Worm (Caenorhabditis elegans) whole organism, L4 larva: ENCODE measurements around the gene gtl-1.

Experiments
- F10B5.3 ChIP-seq: sonication (generic microtip); optimal IDR thresholded peaks from 2 replicates; lab custom pipeline; 2016; ENCODE audit warnings: mild to moderate bottlenecking, missing genetic modification characterization, missing compliant biosample characterization
- F37D6.2 ChIP-seq: sonication (generic microtip); optimal IDR thresholded peaks from 2 replicates; lab custom pipeline; 2016; ENCODE audit warnings: mild to moderate bottlenecking, missing genetic modification characterization, missing compliant biosample characterization
- Y105C5A.15 ChIP-seq: fragments of 200-800 bp; sonication (Bioruptor generic); IDR thresholded peaks from 2 replicates; pipeline ENCODE4 v1.3.6; 2022; ENCODE audit warnings: missing genetic modification characterization, missing compliant biosample characterization
- Y75B8A.6 ChIP-seq: fragments of 200-800 bp; sonication (Bioruptor generic); IDR thresholded peaks from 2 replicates; pipeline ENCODE4 v1.3.6; 2022; ENCODE audit warnings: missing genetic modification reagents, missing genetic modification characterization, missing compliant biosample characterization
- ZK546.5 ChIP-seq, 2 experiments: sonication (generic microtip); optimal IDR thresholded peaks; 2 replicates each; lab custom pipeline; 2017; ENCODE audit warnings: missing biosample characterization in 2 of 2, missing genetic modification characterization in 2 of 2
- aha-1 ChIP-seq: fragments of 150-350 bp; peaks from one replicate; lab custom pipeline; 2014; ENCODE audit warnings: missing biosample characterization, missing genetic modification characterization
- ama-1 ChIP-seq: fragments of 150-350 bp; optimal IDR thresholded peaks from 2 replicates; lab custom pipeline; 2014; ENCODE audit warnings: inconsistent platforms, mixed read lengths
- arid-1 ChIP-seq: fragments of 200-800 bp; sonication (Bioruptor generic); conservative IDR thresholded peaks from 2 replicates; pipeline ENCODE4 v1.3.6; 2022; ENCODE audit warnings: missing genetic modification reagents, missing genetic modification characterization, missing compliant biosample characterization
- ceh-28 ChIP-seq: fragments of 150-350 bp; optimal IDR thresholded peaks from 2 replicates; lab custom pipeline; 2014; ENCODE audit warnings: missing biosample characterization, missing genetic modification reagents, missing genetic modification characterization
- ceh-32 ChIP-seq: sonication (generic microtip); optimal IDR thresholded peaks from 2 replicates; lab custom pipeline; 2016; ENCODE audit warnings: mild to moderate bottlenecking, missing genetic modification characterization, missing compliant biosample characterization; ENCODE audit not compliant: poor library complexity
- ceh-44 ChIP-seq: fragments of 200-800 bp; sonication (Bioruptor generic); IDR thresholded peaks from 2 replicates; pipeline ENCODE4 v1.3.6; 2022; ENCODE audit warnings: missing genetic modification reagents, missing genetic modification characterization, missing compliant biosample characterization
- ceh-82 ChIP-seq: sonication (generic microtip); optimal IDR thresholded peaks from 2 replicates; lab custom pipeline; 2017; ENCODE audit warnings: missing biosample characterization, missing genetic modification characterization
- daf-12 ChIP-seq: fragments of 150-350 bp; optimal IDR thresholded peaks from 2 replicates; lab custom pipeline; 2014; ENCODE audit warnings: missing biosample characterization, missing genetic modification reagents, missing genetic modification characterization
- daf-19 ChIP-seq: fragments of 200-800 bp; sonication (Bioruptor generic); conservative IDR thresholded peaks from 2 replicates; pipeline ENCODE4 v1.3.6; 2022; ENCODE audit warnings: missing genetic modification characterization, missing compliant biosample characterization
- dmd-8 ChIP-seq: fragments of 200-800 bp; sonication (Bioruptor generic); IDR thresholded peaks from 2 replicates; pipeline ENCODE4 v1.3.6; 2022; ENCODE audit warnings: missing genetic modification characterization, missing compliant biosample characterization
- dmd-9 ChIP-seq: fragments of 200-800 bp; sonication (Bioruptor generic); IDR thresholded peaks from 2 replicates; pipeline ENCODE4 v1.3.6; 2022; ENCODE audit warnings: missing genetic modification reagents, missing genetic modification characterization, missing compliant biosample characterization
- egl-43 ChIP-seq: fragments of 200-800 bp; sonication (Bioruptor generic); IDR thresholded peaks from 2 replicates; pipeline ENCODE4 v1.3.6; 2022; ENCODE audit warnings: missing genetic modification reagents, missing genetic modification characterization, missing compliant biosample characterization
- fkh-10 ChIP-seq: fragments of 150-350 bp; optimal IDR thresholded peaks from 2 replicates; lab custom pipeline; 2014; ENCODE audit warnings: missing biosample characterization, missing genetic modification reagents, missing genetic modification characterization
- gei-8 ChIP-seq: fragments of 200-800 bp; sonication (Bioruptor generic); optimal IDR thresholded peaks from 2 replicates; lab custom pipeline; 2018; ENCODE audit warnings: mild to moderate bottlenecking, missing genetic modification characterization, missing compliant biosample characterization
- hif-1 ChIP-seq, 2 experiments: sonication (generic microtip); optimal IDR thresholded peaks; 2 replicates each; lab custom pipeline; 2016 to 2017; ENCODE audit warnings: missing compliant biosample characterization in 2 of 2, missing genetic modification characterization in 2 of 2, missing genetic modification reagents in 2 of 2, missing genotype in 2 of 2, mild to moderate bottlenecking in 1 of 2
- hlh-11 ChIP-seq: fragments of 200-800 bp; sonication (Bioruptor generic); optimal IDR thresholded peaks from 2 replicates; lab custom pipeline; 2018; ENCODE audit warnings: mild to moderate bottlenecking, missing genetic modification characterization, missing compliant biosample characterization
- hlh-30 ChIP-seq: sonication (generic microtip); optimal IDR thresholded peaks from 2 replicates; lab custom pipeline; 2017; ENCODE audit warnings: antibody characterized with exemption, mild to moderate bottlenecking, missing genetic modification characterization, missing compliant biosample characterization; ENCODE audit not compliant: insufficient read depth
- lin-1 ChIP-seq: fragments of 200-800 bp; sonication (Bioruptor generic); IDR thresholded peaks from 2 replicates; pipeline ENCODE4 v1.3.6; 2022; ENCODE audit warnings: missing genetic modification reagents, missing genetic modification characterization, missing compliant biosample characterization
- lin-13 ChIP-seq: fragments of 150-350 bp; optimal IDR thresholded peaks from 2 replicates; lab custom pipeline; 2014; ENCODE audit warnings: missing biosample characterization, missing genetic modification reagents, missing genetic modification characterization
- lin-15B ChIP-seq: fragments of 150-350 bp; sonication (generic microtip); optimal IDR thresholded peaks from 3 replicates; lab custom pipeline; 2014; ENCODE audit warnings: missing biosample characterization, missing genetic modification characterization
- lin-29 ChIP-seq: fragments of 200-800 bp; sonication (Bioruptor generic); IDR thresholded peaks from 2 replicates; pipeline ENCODE4 v1.3.6; 2022; ENCODE audit warnings: missing genetic modification reagents, missing genetic modification characterization, missing compliant biosample characterization
- lin-39 ChIP-seq: fragments of 150-350 bp; optimal IDR thresholded peaks from 2 replicates; lab custom pipeline; 2014; ENCODE audit warnings: missing biosample characterization, missing genetic modification reagents, missing genetic modification characterization
- lir-3 ChIP-seq: sonication (generic microtip); optimal IDR thresholded peaks from 2 replicates; lab custom pipeline; 2016; ENCODE audit warnings: mild to moderate bottlenecking, missing genetic modification characterization, missing compliant biosample characterization
- lsy-2 ChIP-seq, 2 experiments: fragments of 150-350 bp in 1 of 2; sonication (generic microtip) in 1 of 2; optimal IDR thresholded peaks; 2 replicates each; lab custom pipeline; 2014 to 2017; ENCODE audit warnings: missing biosample characterization in 2 of 2, missing genetic modification characterization in 2 of 2
- madf-9 ChIP-seq: fragments of 200-800 bp; sonication (Bioruptor generic); conservative IDR thresholded peaks from 2 replicates; pipeline ENCODE4 v1.3.6; 2022; ENCODE audit warnings: missing genetic modification reagents, missing genetic modification characterization, missing compliant biosample characterization
- mdl-1 ChIP-seq, 2 experiments: fragments of 150-350 bp in 1 of 2; sonication (generic microtip) in 1 of 2; optimal IDR thresholded peaks; 2 replicates each; lab custom pipeline; 2014 to 2017; ENCODE audit warnings: missing biosample characterization in 2 of 2, missing genetic modification characterization in 2 of 2
- mdt-29 ChIP-seq: fragments of 200-800 bp; sonication (Bioruptor generic); IDR thresholded peaks from 2 replicates; pipeline ENCODE4 v1.3.6; 2022; ENCODE audit warnings: missing genetic modification reagents, missing genetic modification characterization, missing compliant biosample characterization
- mes-2 ChIP-seq: sonication (generic microtip); optimal IDR thresholded peaks from 2 replicates; lab custom pipeline; 2016; ENCODE audit warnings: missing genotype, mild to moderate bottlenecking, missing genetic modification characterization, missing compliant biosample characterization; ENCODE audit not compliant: poor library complexity, severe bottlenecking
- mxl-2 ChIP-seq: fragments of 200-800 bp; sonication (Bioruptor generic); conservative IDR thresholded peaks from 2 replicates; pipeline ENCODE4 v1.3.6; 2022; ENCODE audit warnings: missing genetic modification reagents, missing genetic modification characterization, missing compliant biosample characterization
- mxl-3 ChIP-seq: fragments of 200-800 bp; sonication (Bioruptor generic); optimal IDR thresholded peaks from 2 replicates; lab custom pipeline; 2018; ENCODE audit warnings: mild to moderate bottlenecking, missing genetic modification characterization, missing compliant biosample characterization
- nhr-10 ChIP-seq: fragments of 150-350 bp; optimal IDR thresholded peaks from 2 replicates; lab custom pipeline; 2014; ENCODE audit warnings: missing biosample characterization, missing genetic modification characterization
- nhr-102 ChIP-seq: sonication (generic microtip); optimal IDR thresholded peaks from 2 replicates; lab custom pipeline; 2016; ENCODE audit warnings: mild to moderate bottlenecking, missing genetic modification characterization, moderate library complexity, missing compliant biosample characterization
- nhr-11 ChIP-seq: fragments of 150-350 bp; optimal IDR thresholded peaks from 2 replicates; lab custom pipeline; 2014; ENCODE audit warnings: missing biosample characterization, missing genetic modification characterization
- nhr-41 ChIP-seq: fragments of 200-800 bp; sonication (Bioruptor generic); IDR thresholded peaks from 2 replicates; pipeline ENCODE4 v1.3.6; 2022; ENCODE audit warnings: missing genetic modification reagents, missing genetic modification characterization, missing compliant biosample characterization
- nhr-6 ChIP-seq: fragments of 150-350 bp; optimal IDR thresholded peaks from 2 replicates; lab custom pipeline; 2014; ENCODE audit warnings: missing biosample characterization, missing genetic modification characterization
- nhr-76 ChIP-seq: fragments of 150-350 bp; optimal IDR thresholded peaks from 2 replicates; lab custom pipeline; 2014; ENCODE audit warnings: missing biosample characterization, missing genetic modification characterization
- nhr-77 ChIP-seq: fragments of 150-350 bp; optimal IDR thresholded peaks from 2 replicates; lab custom pipeline; 2014; ENCODE audit warnings: missing biosample characterization, missing genetic modification characterization
- sdz-12 ChIP-seq: fragments of 200-800 bp; sonication (Bioruptor generic); optimal IDR thresholded peaks from 2 replicates; lab custom pipeline; 2018; ENCODE audit warnings: mild to moderate bottlenecking, missing genetic modification characterization, missing compliant biosample characterization
- snpc-1.2 ChIP-seq: fragments of 200-800 bp; sonication (Bioruptor generic); IDR thresholded peaks from 2 replicates; pipeline ENCODE4 v1.3.6; 2022; ENCODE audit warnings: missing genetic modification reagents, missing genetic modification characterization, missing compliant biosample characterization
- snpc-4 ChIP-seq: fragments of 150-350 bp; optimal IDR thresholded peaks from 2 replicates; lab custom pipeline; 2014; ENCODE audit warnings: missing biosample characterization, missing genetic modification characterization
- spr-1 ChIP-seq: sonication (generic microtip); optimal IDR thresholded peaks from 2 replicates; lab custom pipeline; 2016; ENCODE audit warnings: mild to moderate bottlenecking, missing genetic modification characterization, missing compliant biosample characterization
- spr-3 ChIP-seq: fragments of 200-800 bp; sonication (Bioruptor generic); optimal IDR thresholded peaks from 2 replicates; lab custom pipeline; 2018; ENCODE audit warnings: mild to moderate bottlenecking, missing genetic modification characterization, missing compliant biosample characterization
- tag-97 ChIP-seq: fragments of 200-800 bp; sonication (Bioruptor generic); IDR thresholded peaks from 2 replicates; pipeline ENCODE4 v1.3.6; 2022; ENCODE audit warnings: missing genetic modification characterization, missing compliant biosample characterization
- tra-1 ChIP-seq: fragments of 200-800 bp; sonication (Bioruptor generic); IDR thresholded peaks from 2 replicates; pipeline ENCODE4 v1.3.6; 2022; ENCODE audit warnings: missing genetic modification reagents, missing genetic modification characterization, missing compliant biosample characterization
- unc-39 ChIP-seq: sonication (generic microtip); optimal IDR thresholded peaks from 2 replicates; lab custom pipeline; 2017; ENCODE audit warnings: missing biosample characterization, missing genetic modification characterization
- vab-7 ChIP-seq: fragments of 200-800 bp; sonication (Bioruptor generic); IDR thresholded peaks from 2 replicates; pipeline ENCODE4 v1.3.6; 2022; ENCODE audit warnings: missing genetic modification reagents, missing genetic modification characterization, missing compliant biosample characterization
- zip-2 ChIP-seq: fragments of 150-350 bp; optimal IDR thresholded peaks from 2 replicates; lab custom pipeline; 2014; ENCODE audit warnings: missing biosample characterization, missing genetic modification characterization

Gene gtl-1

ce11 chrIV:11284102-11284531 is 24.8 kb upstream of the gtl-1 start (continued):
- TF ChIP-seq nhr-102 (no peak), spr-3 (GFP tag; lab: Kevin White, UChicago) (no peak), snpc-1.2 (GFP tag; lab: Robert Waterston, UW) (no peak), dmd-9 (GFP tag; lab: Robert Waterston, UW) (no peak), fkh-10 (no peak), nhr-41 (GFP tag; lab: Robert Waterston, UW) (0 out of 2 replicates have a peak, but pooled peaks have one; percentile 23), mxl-2 (0 out of 2 replicates have a peak, but pooled peaks have one; percentile 3), Y75B8A.6 (GFP tag; lab: Robert Waterston, UW) (no peak), aha-1 (tag; lab: Kevin White, UChicago) (peak; percentile 71), vab-7 (GFP tag; lab: Robert Waterston, UW) (no peak), unc-39 (tag; lab: Kevin White, UChicago) (no peak), ceh-82 (tag; lab: Kevin White, UChicago) (no peak), ceh-28 (no peak), dmd-8 (GFP tag; lab: Robert Waterston, UW) (no peak), lir-3 (tag; lab: Kevin White, UChicago) (no peak), mxl-3 (GFP tag; lab: Kevin White, UChicago) (peak; percentile 55), ceh-32 (no peak), gei-8 (no peak), nhr-6 (tag; lab: Kevin White, UChicago) (peak; percentile 83), arid-1 (GFP tag; lab: Robert Waterston, UW) (no peak), lin-29 (GFP tag; lab: Robert Waterston, UW) (no peak), hlh-30 (peak; percentile 28), ceh-44 (GFP tag; lab: Robert Waterston, UW) (no peak), zip-2 (no peak), daf-12 (tag; lab: Kevin White, UChicago) (no peak), spr-1 (tag; lab: Kevin White, UChicago) (no peak), mdt-29 (no peak), nhr-76 (tag; lab: Kevin White, UChicago) (no peak), sdz-12 (GFP tag; lab: Kevin White, UChicago) (no peak), egl-43 (GFP tag; lab: Robert Waterston, UW) (no peak), ama-1 (lab: Kevin White, UChicago) (no peak), madf-9 (GFP tag; lab: Robert Waterston, UW) (no peak), hif-1 (tag; optimal IDR thresholded peaks at IDR 0.05; lab: Kevin White, UChicago) (peak in 1 of 2 experiments; percentile 59), lin-13 (peak; percentile 14), mes-2 (tag; lab: Kevin White, UChicago) (peak; percentile 36), tag-97 (GFP tag; lab: Robert Waterston, UW) (no peak), daf-19 (GFP tag; lab: Robert Waterston, UW) (no peak), F10B5.3 (tag; lab: Kevin White, UChicago) (peak; percentile 28), Y105C5A.15 (GFP tag; lab: Robert Waterston, UW) (no peak), tra-1 (GFP tag; lab: Robert Waterston, UW) (peak; percentile 85), lsy-2 (tag; optimal IDR thresholded peaks at IDR 0.05; lab: Kevin White, UChicago) (no peak), lin-1 (peak; percentile 92), nhr-10 (tag; lab: Kevin White, UChicago) (peak; percentile 39), nhr-11 (no peak), lin-15B (tag; lab: Kevin White, UChicago) (no peak), F37D6.2 (tag; lab: Kevin White, UChicago) (no peak), nhr-77 (tag; lab: Kevin White, UChicago) (peak; percentile 72), hlh-11 (tag; lab: Kevin White, UChicago) (peak; percentile 94), mdl-1 (tag; optimal IDR thresholded peaks at IDR 0.05; lab: Kevin White, UChicago) (peak in 1 of 2 experiments; percentile 58), ZK546.5 (tag; optimal IDR thresholded peaks at IDR 0.05; lab: Kevin White, UChicago) (no peak), snpc-4 (tag; lab: Kevin White, UChicago) (no peak), lin-39 (tag; lab: Kevin White, UChicago) (no peak)
